Fruit fly (Drosophila melanogaster) whole organism, embryonic: ENCODE data around the gene ClpX.

Experiments
- Abd-B ChIP-seq: fragments of 200-800 bp; sonication (Bioruptor generic); optimal IDR thresholded peaks from 2 replicates; lab custom pipeline; 2018; ENCODE audit warnings: missing biosample characterization, mild to moderate bottlenecking, missing genetic modification characterization, moderate library complexity
- CG10462 ChIP-seq: fragments of 200-800 bp; sonication (Bioruptor generic); optimal IDR thresholded peaks from 2 replicates; lab custom pipeline; 2016; ENCODE audit warnings: missing biosample characterization, missing genetic modification characterization
- CG12299 ChIP-seq: fragments of 200-800 bp; sonication (Bioruptor generic); optimal IDR thresholded peaks from 2 replicates; lab custom pipeline; 2018; ENCODE audit warnings: missing biosample characterization, mild to moderate bottlenecking, missing genetic modification characterization
- CG14050 ChIP-seq: fragments of 200-800 bp; sonication (Bioruptor generic); IDR thresholded peaks from 3 replicates; pipeline ENCODE4 v1.3.6; 2022; ENCODE audit warnings: missing biosample characterization, missing genetic modification characterization
- CG14667 ChIP-seq: fragments of 200-800 bp; sonication (Bioruptor generic); IDR thresholded peaks from 2 replicates; pipeline ENCODE4 v1.3.6; 2022; ENCODE audit warnings: missing biosample characterization, missing genetic modification characterization
- CG15696 ChIP-seq: fragments of 200-800 bp; sonication (Bioruptor generic); optimal IDR thresholded peaks from 2 replicates; lab custom pipeline; 2019; ENCODE audit warnings: missing biosample characterization, mild to moderate bottlenecking, missing genetic modification characterization, moderate library complexity
- CG1647 ChIP-seq: fragments of 200-800 bp; sonication (Bioruptor generic); optimal IDR thresholded peaks from 3 replicates; lab custom pipeline; 2016; ENCODE audit warnings: missing biosample characterization, missing genetic modification characterization
- CG16815 ChIP-seq: fragments of 200-800 bp; sonication (Bioruptor generic); optimal IDR thresholded peaks from 3 replicates; lab custom pipeline; 2017; ENCODE audit warnings: missing biosample characterization, mild to moderate bottlenecking, missing genetic modification characterization
- CG17359 ChIP-seq: fragments of 200-800 bp; sonication (Bioruptor generic); optimal IDR thresholded peaks from 3 replicates; lab custom pipeline; 2018; ENCODE audit warnings: missing biosample characterization, mild to moderate bottlenecking, missing genetic modification characterization, moderate library complexity
- CG17829 ChIP-seq: fragments of 200-800 bp; optimal IDR thresholded peaks from 2 replicates; lab custom pipeline; 2019; ENCODE audit warnings: missing biosample characterization, mild to moderate bottlenecking, missing genetic modification characterization, moderate library complexity
- CG17912 ChIP-seq: fragments of 200-800 bp; sonication (Bioruptor generic); optimal IDR thresholded peaks from 2 replicates; lab custom pipeline; 2018; ENCODE audit warnings: missing biosample characterization, mild to moderate bottlenecking, missing genetic modification characterization
- CG34422 ChIP-seq: fragments of 200-800 bp; sonication (Bioruptor generic); IDR thresholded peaks from 3 replicates; pipeline ENCODE4 v1.3.6; 2022; ENCODE audit warnings: missing biosample characterization, missing genetic modification characterization
- CG3838 ChIP-seq: fragments of 200-800 bp; sonication (Bioruptor generic); optimal IDR thresholded peaks from 3 replicates; lab custom pipeline; 2016; ENCODE audit warnings: missing biosample characterization, missing genetic modification characterization
- CG4617 ChIP-seq: fragments of 200-800 bp; sonication (Bioruptor generic); optimal IDR thresholded peaks from 3 replicates; lab custom pipeline; 2016; ENCODE audit warnings: missing biosample characterization, missing genetic modification characterization, borderline replicate concordance
- CG5953 ChIP-seq: fragments of 200-800 bp; sonication (Bioruptor generic); IDR thresholded peaks from 2 replicates; pipeline ENCODE4 v1.3.6; 2022; ENCODE audit warnings: missing biosample characterization, missing genetic modification characterization
- CG6272 ChIP-seq: fragments of 200-800 bp; sonication (Bioruptor generic); IDR thresholded peaks from 2 replicates; pipeline ENCODE4 v1.3.6; 2022; ENCODE audit warnings: missing biosample characterization, missing genetic modification characterization
- CG8290 ChIP-seq, 3 experiments: fragments of 200-800 bp; sonication (Bioruptor generic); optimal IDR thresholded peaks; 2 replicates each; lab custom pipeline; 2016 to 2019; ENCODE audit warnings: missing biosample characterization in 3 of 3, missing genetic modification characterization in 3 of 3, mild to moderate bottlenecking in 2 of 3, moderate library complexity in 1 of 3
- Dad ChIP-seq: fragments of 200-800 bp; sonication (Bioruptor generic); optimal IDR thresholded peaks from 3 replicates; lab custom pipeline; 2016; ENCODE audit warnings: missing biosample characterization, missing genetic modification characterization
- Dref ChIP-seq: fragments of 200-800 bp; sonication (Bioruptor generic); IDR thresholded peaks from 2 replicates; pipeline ENCODE4 v1.3.6; 2022; ENCODE audit warnings: missing biosample characterization, missing genetic modification characterization
- E2f2 ChIP-seq: fragments of 200-800 bp; sonication (Bioruptor generic); IDR thresholded peaks from 2 replicates; pipeline ENCODE4 v1.3.6; 2022; ENCODE audit warnings: missing biosample characterization, missing genetic modification characterization
- HLH3B ChIP-seq: fragments of 200-800 bp; sonication (Bioruptor generic); IDR thresholded peaks from 2 replicates; pipeline ENCODE4 v1.3.6; 2022; ENCODE audit warnings: missing biosample characterization, missing genetic modification characterization
- HLHmδ ChIP-seq: fragments of 200-800 bp; sonication (Bioruptor generic); optimal IDR thresholded peaks from 2 replicates; lab custom pipeline; 2018; ENCODE audit warnings: missing biosample characterization, mild to moderate bottlenecking, missing genetic modification characterization, moderate library complexity
- Hey ChIP-seq: fragments of 200-800 bp; sonication (Bioruptor generic); optimal IDR thresholded peaks from 3 replicates; lab custom pipeline; 2018; ENCODE audit warnings: missing biosample characterization, mild to moderate bottlenecking, missing genetic modification characterization
- Hr51 ChIP-seq, 2 experiments: fragments of 200-800 bp; sonication (Bioruptor generic); optimal IDR thresholded peaks; 2 replicates in 1 of 2; 3 replicates in 1 of 2; lab custom pipeline; 2016 to 2018; ENCODE audit warnings: missing biosample characterization in 2 of 2, missing genetic modification characterization in 2 of 2, mild to moderate bottlenecking in 1 of 2, moderate library complexity in 1 of 2
- Lhr ChIP-seq: fragments of 200-800 bp; sonication (Bioruptor generic); optimal IDR thresholded peaks from 3 replicates; lab custom pipeline; 2017; ENCODE audit warnings: mild to moderate bottlenecking, missing biosample characterization, missing genetic modification reagents, missing genetic modification characterization
- Opbp ChIP-seq: fragments of 200-800 bp; sonication (Bioruptor generic); IDR thresholded peaks from 3 replicates; pipeline ENCODE4 v1.3.6; 2022; ENCODE audit warnings: missing biosample characterization, missing genetic modification characterization; ENCODE audit not compliant: partially characterized antibody
- bigmax ChIP-seq: fragments of 200-800 bp; sonication (Bioruptor generic); optimal IDR thresholded peaks from 2 replicates; lab custom pipeline; 2018; ENCODE audit warnings: missing biosample characterization, mild to moderate bottlenecking, missing genetic modification characterization
- btn ChIP-seq: fragments of 200-800 bp; sonication (Bioruptor generic); optimal IDR thresholded peaks from 2 replicates; lab custom pipeline; 2016; ENCODE audit warnings: missing biosample characterization, missing genetic modification characterization
- cad ChIP-seq: fragments of >200 bp; optimal IDR thresholded peaks from 2 replicates; lab custom pipeline; 2017; ENCODE audit warnings: missing biosample characterization, missing genetic modification characterization
- chn ChIP-seq: fragments of 200-800 bp; sonication (Bioruptor generic); optimal IDR thresholded peaks from 2 replicates; lab custom pipeline; 2016; ENCODE audit warnings: missing biosample characterization, missing genetic modification characterization
- ci ChIP-seq: fragments of 200-800 bp; sonication (Bioruptor generic); IDR thresholded peaks from 3 replicates; pipeline ENCODE4 v1.3.6; 2022; ENCODE audit warnings: missing biosample characterization, missing genetic modification characterization
- dati ChIP-seq: fragments of 200-800 bp; sonication (Bioruptor generic); IDR thresholded peaks from 2 replicates; pipeline ENCODE4 v1.3.6; 2022; ENCODE audit warnings: missing biosample characterization, missing genetic modification characterization
- dimm ChIP-seq: fragments of 200-800 bp; sonication (Bioruptor generic); IDR thresholded peaks from 2 replicates; pipeline ENCODE4 v1.3.6; 2022; ENCODE audit warnings: missing biosample characterization, missing genetic modification characterization
- dysf ChIP-seq: fragments of 200-800 bp; sonication (Bioruptor generic); IDR thresholded peaks from 3 replicates; pipeline ENCODE4 v1.3.6; 2022; ENCODE audit warnings: missing biosample characterization, missing genetic modification characterization
- insv ChIP-seq, 2 experiments: fragments of 200-800 bp; sonication (Bioruptor generic); optimal IDR thresholded peaks; 3 replicates each; lab custom pipeline; 2016 to 2018; ENCODE audit warnings: missing biosample characterization in 2 of 2, missing genetic modification characterization in 2 of 2
- kay ChIP-seq: fragments of 200-800 bp; sonication (Bioruptor generic); optimal IDR thresholded peaks from 2 replicates; lab custom pipeline; 2016; ENCODE audit warnings: missing biosample characterization, missing genetic modification characterization
- klu ChIP-seq: fragments of 200-800 bp; sonication (Bioruptor generic); IDR thresholded peaks from 2 replicates; pipeline ENCODE4 v1.3.6; 2022; ENCODE audit warnings: missing biosample characterization, missing genetic modification characterization
- lbe ChIP-seq: fragments of 200-800 bp; sonication (Bioruptor generic); optimal IDR thresholded peaks from 2 replicates; lab custom pipeline; 2016; ENCODE audit warnings: missing biosample characterization, mild to moderate bottlenecking, missing genetic modification characterization
- luna ChIP-seq: fragments of 200-800 bp; sonication (Bioruptor generic); optimal IDR thresholded peaks from 2 replicates; lab custom pipeline; 2016; ENCODE audit warnings: missing biosample characterization, missing genetic modification characterization
- maf-S ChIP-seq: fragments of 200-800 bp; sonication (Bioruptor generic); optimal IDR thresholded peaks from 2 replicates; lab custom pipeline; 2016; ENCODE audit warnings: missing biosample characterization, missing genetic modification characterization
- mirr ChIP-seq: fragments of 200-800 bp; sonication (Bioruptor generic); optimal IDR thresholded peaks from 3 replicates; lab custom pipeline; 2018; ENCODE audit warnings: missing biosample characterization, mild to moderate bottlenecking, missing genetic modification characterization
- nau ChIP-seq: fragments of 200-800 bp; sonication (Bioruptor generic); optimal IDR thresholded peaks from 3 replicates; lab custom pipeline; 2017; ENCODE audit warnings: missing biosample characterization, mild to moderate bottlenecking, missing genetic modification characterization, missing genetic modification reagents
- nerfin-2 ChIP-seq: fragments of 200-800 bp; sonication (Bioruptor generic); IDR thresholded peaks from 2 replicates; pipeline ENCODE4 v1.3.6; 2022; ENCODE audit warnings: missing biosample characterization, missing genetic modification characterization; ENCODE audit not compliant: partially characterized antibody
- pzg ChIP-seq: fragments of 200-800 bp; sonication (Bioruptor generic); optimal IDR thresholded peaks from 3 replicates; lab custom pipeline; 2018; ENCODE audit warnings: missing biosample characterization, mild to moderate bottlenecking, missing genetic modification characterization, moderate library complexity
- run ChIP-seq: fragments of 200-800 bp; sonication (Bioruptor generic); optimal IDR thresholded peaks from 3 replicates; lab custom pipeline; 2018; ENCODE audit warnings: missing biosample characterization, mild to moderate bottlenecking, missing genetic modification characterization
- stc ChIP-seq: fragments of 200-800 bp; sonication (Bioruptor generic); IDR thresholded peaks from 2 replicates; pipeline ENCODE4 v1.3.6; 2022; ENCODE audit warnings: missing biosample characterization, missing genetic modification characterization
- tgo ChIP-seq: fragments of 200-800 bp; sonication (Bioruptor generic); IDR thresholded peaks from 3 replicates; pipeline ENCODE4 v1.3.6; 2022; ENCODE audit warnings: missing biosample characterization, missing genetic modification characterization
- twi ChIP-seq: fragments of 200-800 bp; optimal IDR thresholded peaks from 2 replicates; lab custom pipeline; 2019; ENCODE audit warnings: missing biosample characterization, mild to moderate bottlenecking, missing genetic modification characterization, moderate library complexity
- vfl ChIP-seq: fragments of 200-800 bp; sonication (Bioruptor generic); optimal IDR thresholded peaks from 2 replicates; lab custom pipeline; 2016; ENCODE audit warnings: missing biosample characterization, missing genetic modification characterization
- wek ChIP-seq: fragments of 200-800 bp; sonication (Bioruptor generic); optimal IDR thresholded peaks from 3 replicates; lab custom pipeline; 2018; ENCODE audit warnings: missing biosample characterization, mild to moderate bottlenecking, missing genetic modification characterization, moderate library complexity
- zfh1 ChIP-seq: fragments of 200-800 bp; sonication (Bioruptor generic); IDR thresholded peaks from 3 replicates; pipeline ENCODE4 v1.3.6; 2022; ENCODE audit warnings: missing biosample characterization, missing genetic modification characterization

The ClpX gene

dm6 chr3R:19892046-19892445 lies 11.4 kb downstream of the ClpX start (continued):
- TF ChIP-seq dysf (GFP tag; lab: Robert Waterston, UW) (peak; percentile 85), run (tag; lab: Kevin White, UChicago) (no peak), wek (GFP tag; lab: Kevin White, UChicago) (peak; percentile 66), klu (GFP tag; lab: Robert Waterston, UW) (peak; percentile 50; the same call in 1 of the 2 replicates), zfh1 (GFP tag; lab: Robert Waterston, UW) (peak; percentile 82), kay (peak; percentile 17), CG14050 (GFP tag; lab: Robert Waterston, UW) (peak; percentile 38; the same call in 1 of the 3 replicates), HLHmδ (no peak), HLH3B (GFP tag; lab: Robert Waterston, UW) (peak; percentile 52; the same call in 1 of the 2 replicates), CG15696 (tag; lab: Kevin White, UChicago) (peak; percentile 58), CG1647 (GFP tag; lab: Kevin White, UChicago) (peak; percentile 8), CG10462 (no peak), insv (GFP tag; optimal IDR thresholded peaks at IDR 0.05; lab: Kevin White, UChicago) (no peak), maf-S (peak; percentile 36), chn (GFP tag; lab: Kevin White, UChicago) (peak; percentile 38), CG5953 (no peak), vfl (GFP tag; lab: Kevin White, UChicago) (peak; percentile 29), mirr (GFP tag; lab: Kevin White, UChicago) (peak; percentile 49), CG34422 (peak; percentile 83), dimm (GFP tag; lab: Robert Waterston, UW) (peak; percentile 49; the same call in 1 of the 2 replicates), nau (GFP tag; lab: Kevin White, UChicago) (no peak), CG8290 (GFP tag; optimal IDR thresholded peaks at IDR 0.05; lab: Kevin White, UChicago) (peak; percentile 51), CG8290 (tag; optimal IDR thresholded peaks at IDR 0.05; lab: Kevin White, UChicago) (no peak), CG12299 (tag; lab: Kevin White, UChicago) (peak; percentile 36), btn (GFP tag; lab: Kevin White, UChicago) (peak; percentile 51), stc (GFP tag; lab: Robert Waterston, UW) (peak; percentile 69), tgo (GFP tag; lab: Robert Waterston, UW) (peak; percentile 64), twi (peak; percentile 45), CG4617 (GFP tag; lab: Kevin White, UChicago) (no peak), ci (GFP tag; lab: Robert Waterston, UW) (peak; percentile 81), pzg (no peak), cad (GFP tag; lab: Kevin White, UChicago) (no peak), CG3838 (GFP tag; lab: Kevin White, UChicago) (no peak), Opbp (GFP tag; lab: Robert Waterston, UW) (no peak), CG16815 (GFP tag; lab: Kevin White, UChicago) (peak; percentile 50), dati (GFP tag; lab: Robert Waterston, UW) (peak; percentile 28; the same call in 1 of the 2 replicates), Dad (GFP tag; lab: Kevin White, UChicago) (peak; percentile 71), CG17359 (peak; percentile 69), nerfin-2 (no peak), luna (GFP tag; lab: Kevin White, UChicago) (peak; percentile 33), Dref (GFP tag; lab: Robert Waterston, UW) (no peak), CG17912 (GFP tag; lab: Kevin White, UChicago) (peak; percentile 14), CG17829 (tag; lab: Kevin White, UChicago) (peak; percentile 70), lbe (GFP tag; lab: Kevin White, UChicago) (no peak), Hey (tag; lab: Kevin White, UChicago) (no peak), Lhr (GFP tag; lab: Kevin White, UChicago) (no peak), E2f2 (GFP tag; lab: Robert Waterston, UW) (peak; percentile 43; the same call in 1 of the 2 replicates), CG14667 (GFP tag; lab: Robert Waterston, UW) (peak; percentile 66), bigmax (no peak), Hr51 (GFP tag; optimal IDR thresholded peaks at IDR 0.05; lab: Kevin White, UChicago) (peak; percentile 11 to 76), Abd-B (GFP tag; lab: Kevin White, UChicago) (no peak), CG6272 (GFP tag; lab: Robert Waterston, UW) (peak; percentile 57; the same call in 1 of the 2 replicates)
